Worm (Caenorhabditis elegans): Measurements from ENCODE around the gene C38C3.4.

Gene C38C3.4

ce11 chrV:1444180-1444579, 37.7 kb upstream of the C38C3.4 start, which contains the start of gene cnc-1:
cnc-1 (minus strand) TSS chrV:1444280.
- TF ChIP-seq Y55F3AM.14 (GFP tag; optimal IDR thresholded peaks at IDR 0.05) (no peak), F13H6.1 (tag; optimal IDR thresholded peaks at IDR 0.05) (no peak), ztf-1 (GFP tag; conservative IDR thresholded peaks at IDR 0.05) (no peak), elt-3 (tag; optimal IDR thresholded peaks at IDR 0.05) (no peak), nhr-25 (tag; optimal IDR thresholded peaks at IDR 0.05) (no peak), lin-11 (tag; optimal IDR thresholded peaks at IDR 0.05) (no peak), lin-39 (tag; optimal IDR thresholded peaks at IDR 0.05) (no peak), mdl-1 (tag; optimal IDR thresholded peaks at IDR 0.05) (no peak), lsy-2 (tag; optimal IDR thresholded peaks at IDR 0.05) (no peak), aly-2 (tag; optimal IDR thresholded peaks at IDR 0.05) (no peak), ceh-82 (tag; optimal IDR thresholded peaks at IDR 0.05) (no peak), C34F6.9 (tag; optimal IDR thresholded peaks at IDR 0.05) (no peak), zag-1 (tag; optimal IDR thresholded peaks at IDR 0.05) (no peak), ama-1 (optimal IDR thresholded peaks at IDR 0.05) (no peak), ztf-4 (tag; optimal IDR thresholded peaks at IDR 0.05) (no peak), unc-39 (tag; optimal IDR thresholded peaks at IDR 0.05) (no peak), R02D3.7 (tag; optimal IDR thresholded peaks at IDR 0.05) (no peak), skn-1 (tag; optimal IDR thresholded peaks at IDR 0.05) (no peak), sma-9 (GFP tag; optimal IDR thresholded peaks at IDR 0.05) (no peak), sma-9 (tag; optimal IDR thresholded peaks at IDR 0.05) (no peak), crh-2 (tag; optimal IDR thresholded peaks at IDR 0.05) (no peak)

DNA sequence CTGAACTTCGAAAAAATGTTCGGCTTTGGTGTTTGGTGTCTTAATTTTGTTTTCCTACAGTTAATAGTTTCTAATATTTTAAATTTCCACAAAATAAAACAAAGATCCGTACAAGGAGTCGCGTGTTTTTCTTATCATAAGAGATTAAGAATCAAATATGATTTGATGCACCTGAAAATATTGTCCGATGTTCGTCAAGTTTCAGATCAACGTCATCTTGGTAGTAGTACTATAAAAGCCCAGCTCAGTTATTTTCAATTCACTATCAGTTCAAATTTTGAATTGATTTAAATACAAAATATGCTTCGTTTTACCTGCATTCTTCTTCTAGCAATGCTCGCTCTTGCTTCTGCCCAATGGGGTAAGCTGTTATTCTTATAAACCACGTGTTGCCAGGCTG, 36.8 kb upstream of the C38C3.4 start, which contains the start of gene cnc-5:
cnc-5 (plus strand) TSS at position 301 of the 400 bp plus-strand sequence.
- TF ChIP-seq F13H6.1 (tag; optimal IDR thresholded peaks at IDR 0.05) = no peak
- no peak for TF ChIP-seq blmp-1 (tag; optimal IDR thresholded peaks at IDR 0.05; ENCODE audit: insufficient read depth)
- TF ChIP-seq Y55F3AM.14 (GFP tag; optimal IDR thresholded peaks at IDR 0.05) = no peak
- no peak for TF ChIP-seq ama-1 (optimal IDR thresholded peaks at IDR 0.05)
- no peak for TF ChIP-seq ztf-11 (tag; optimal IDR thresholded peaks at IDR 0.05)
- no peak for TF ChIP-seq C34F6.9 (tag; optimal IDR thresholded peaks at IDR 0.05)
- no peak for TF ChIP-seq sma-3 (GFP tag; optimal IDR thresholded peaks at IDR 0.05)
- TF ChIP-seq ztf-1 (GFP tag; conservative IDR thresholded peaks at IDR 0.05) = no peak
- TF ChIP-seq nhr-237 (tag; optimal IDR thresholded peaks at IDR 0.05) = no peak
- no peak for TF ChIP-seq nhr-25 (tag; optimal IDR thresholded peaks at IDR 0.05)
- TF ChIP-seq zag-1 (tag; optimal IDR thresholded peaks at IDR 0.05) = no peak
- no peak for TF ChIP-seq snpc-4 (tag; optimal IDR thresholded peaks at IDR 0.05)
- no peak for TF ChIP-seq egl-27 (tag; optimal IDR thresholded peaks at IDR 0.05)
- TF ChIP-seq aly-2 (tag; optimal IDR thresholded peaks at IDR 0.05) = no peak
- TF ChIP-seq lin-11 (tag; optimal IDR thresholded peaks at IDR 0.05) = no peak

DNA sequence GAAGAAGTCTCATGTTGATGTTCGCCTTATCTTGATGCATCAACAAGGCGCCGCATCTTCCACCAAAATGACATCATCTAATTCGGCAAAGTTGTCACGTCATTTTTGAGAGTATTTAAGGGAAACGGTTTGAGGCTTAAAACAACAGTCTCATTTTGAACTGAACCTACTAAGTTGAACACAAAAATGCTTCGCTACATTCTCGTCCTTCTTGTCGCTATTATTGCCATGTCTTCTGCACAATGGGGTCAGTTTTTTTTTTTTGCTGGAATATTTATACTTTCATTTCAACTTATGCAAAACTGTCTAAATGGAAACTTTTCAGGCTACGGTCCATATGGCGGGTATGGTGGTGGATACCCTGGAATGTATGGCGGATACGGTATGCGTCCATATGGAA, 34.8 kb upstream of the C38C3.4 start, which contains the start of gene cnc-4:
cnc-4 (plus strand) TSS at position 117 of the 400 bp plus-strand sequence.
- TF ChIP-seq peb-1 (tag; optimal IDR thresholded peaks at IDR 0.05) (no peak), ama-1 (optimal IDR thresholded peaks at IDR 0.05) (peak; percentile 79), sma-3 (GFP tag; optimal IDR thresholded peaks at IDR 0.05) (peak; percentile 56)

DNA sequence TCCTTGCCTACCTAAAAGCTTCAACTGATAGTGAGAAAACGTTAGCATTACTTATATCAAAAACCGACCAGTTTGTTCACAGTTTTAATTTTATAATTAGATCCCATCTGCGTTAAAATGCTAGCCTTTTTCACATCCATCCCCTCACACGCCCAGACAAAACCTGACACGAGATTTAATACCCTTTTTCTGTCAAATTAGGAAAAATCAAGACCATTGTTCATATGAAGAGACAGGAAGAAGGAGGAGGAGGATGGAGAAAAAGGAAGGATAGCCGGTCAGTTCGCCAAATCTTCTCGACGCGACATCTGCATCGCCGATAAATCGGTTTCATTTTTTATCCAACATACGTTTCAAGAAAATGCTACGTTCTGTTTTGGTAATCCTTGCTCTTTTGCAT, 34.1 kb upstream of the C38C3.4 start, which contains the start of gene cnc-3:
cnc-3 (plus strand) TSS at position 281 of the 400 bp plus-strand sequence.
- peak; percentile 68 for TF ChIP-seq sma-3 (GFP tag; optimal IDR thresholded peaks at IDR 0.05)
- no peak for TF ChIP-seq blmp-1 (tag; optimal IDR thresholded peaks at IDR 0.05; ENCODE audit: insufficient read depth)
- TF ChIP-seq nhr-21 (tag; optimal IDR thresholded peaks at IDR 0.05) = peak; percentile 34
- TF ChIP-seq skn-1 (tag; optimal IDR thresholded peaks at IDR 0.05) = no peak
- TF ChIP-seq ama-1 (optimal IDR thresholded peaks at IDR 0.05) = peak; percentile 50

- TF ChIP-seq mbf-1 (tag; optimal IDR thresholded peaks at IDR 0.05) = no peak
- no peak for TF ChIP-seq mab-5 (tag; optimal IDR thresholded peaks at IDR 0.05)
- TF ChIP-seq sma-3 (GFP tag; optimal IDR thresholded peaks at IDR 0.05) = peak; percentile 52
- TF ChIP-seq alr-1 (tag; optimal IDR thresholded peaks at IDR 0.05) = no peak
- no peak for TF ChIP-seq nhr-10 (tag; optimal IDR thresholded peaks at IDR 0.05)
- peak; percentile 9 for TF ChIP-seq nhr-21 (tag; optimal IDR thresholded peaks at IDR 0.05)
Observed at ce11 chrV:1450160-1450559, 31.7 kb upstream of the C38C3.4 start, which contains the start of gene cnc-2. cnc-2 (minus strand) TSS chrV:1450183.
